Fruit fly (Drosophila melanogaster): ENCODE data around the gene Lgr4.
"Not testable (repeated sequence)": the region's sequence is repeated elsewhere in the genome, so short reads cannot be mapped to it uniquely, and the experiment has no call there.

The Lgr4 gene

DNA sequence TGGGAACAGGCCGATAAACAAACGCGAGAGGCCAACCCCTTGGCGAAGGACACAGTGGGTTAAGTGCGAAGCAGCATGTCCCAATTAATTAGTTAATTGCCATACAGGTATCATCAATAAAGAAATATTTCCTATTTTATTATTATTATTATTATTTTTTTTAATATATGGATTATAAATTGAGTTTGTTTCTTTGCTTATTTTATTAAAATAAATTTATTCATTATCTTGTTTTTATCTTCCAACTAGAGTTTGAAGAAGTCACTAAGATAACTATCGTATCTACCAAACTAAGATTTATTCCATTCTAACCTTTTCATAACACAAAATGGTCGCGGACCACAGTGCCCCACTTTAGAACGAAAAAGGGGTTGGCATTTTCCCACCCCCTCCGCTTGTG lies 19.1 kb upstream of the Lgr4 start:
- no peak for TF ChIP-seq psq (optimal IDR thresholded peaks at IDR 0.05)
- no peak for TF ChIP-seq EcR (GFP tag; optimal IDR thresholded peaks at IDR 0.05)
- no peak for TF ChIP-seq CG8478 (optimal IDR thresholded peaks at IDR 0.05)
- no peak for TF ChIP-seq Dll (optimal IDR thresholded peaks at IDR 0.05)
- TF ChIP-seq pan (optimal IDR thresholded peaks at IDR 0.05), result no peak
- TF ChIP-seq usp (GFP tag; optimal IDR thresholded peaks at IDR 0.05), result no peak

DNA sequence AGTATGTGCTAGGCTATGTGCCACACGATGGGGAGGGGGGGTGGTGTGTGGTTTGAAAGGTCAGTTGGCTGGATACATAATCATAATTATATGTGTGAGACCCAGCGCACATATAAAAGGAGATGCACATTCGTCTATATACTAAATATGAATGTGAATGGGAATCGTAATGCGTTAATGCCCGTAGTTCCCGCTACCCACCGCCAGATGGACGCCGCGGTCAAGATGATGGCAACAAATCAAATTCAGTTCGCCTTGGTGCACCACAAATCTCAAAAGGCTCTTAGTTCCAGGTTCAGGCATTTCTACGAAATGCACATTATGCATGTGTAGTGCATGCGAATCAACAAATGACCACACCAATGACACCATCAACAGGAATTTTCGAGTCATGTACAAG lies 15.8 kb upstream of the Lgr4 start:
- TF ChIP-seq Dll (optimal IDR thresholded peaks at IDR 0.05), result no peak
- TF ChIP-seq EcR (GFP tag; optimal IDR thresholded peaks at IDR 0.05), result no peak
- no peak for TF ChIP-seq psq (optimal IDR thresholded peaks at IDR 0.05)
- no peak for TF ChIP-seq usp (GFP tag; optimal IDR thresholded peaks at IDR 0.05)
- TF ChIP-seq pan (optimal IDR thresholded peaks at IDR 0.05), result no peak
- no peak for TF ChIP-seq CG8478 (optimal IDR thresholded peaks at IDR 0.05)

DNA sequence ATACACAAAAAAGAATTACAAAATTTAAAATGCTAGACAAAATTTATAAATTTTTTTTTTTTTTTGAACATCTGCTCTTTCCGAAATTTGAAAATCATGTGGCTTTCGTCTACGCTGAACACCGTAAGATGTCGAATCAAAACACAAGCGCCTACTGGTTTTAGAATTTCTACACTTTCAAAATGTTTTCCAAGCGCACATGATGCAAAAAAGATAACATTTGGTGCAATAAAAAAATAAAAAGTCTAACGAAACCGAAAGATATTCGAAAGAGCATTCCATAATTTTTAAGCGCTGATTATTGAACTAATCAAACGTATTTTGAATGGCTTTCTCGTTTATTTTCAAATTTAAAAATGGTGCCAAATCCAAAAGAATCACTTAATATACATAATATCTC lies 13.2 kb upstream of the Lgr4 start, which contains the start of gene CG44437:
Gene CG44437, minus strand, starts transcription at position 101 of the 400 bp plus-strand sequence.
- no peak for TF ChIP-seq Dll (optimal IDR thresholded peaks at IDR 0.05)
- no peak for TF ChIP-seq psq (optimal IDR thresholded peaks at IDR 0.05)
- no peak for TF ChIP-seq CG8478 (optimal IDR thresholded peaks at IDR 0.05)
- no peak for TF ChIP-seq EcR (GFP tag; optimal IDR thresholded peaks at IDR 0.05)
- no peak for TF ChIP-seq pan (optimal IDR thresholded peaks at IDR 0.05)
- TF ChIP-seq usp (GFP tag; optimal IDR thresholded peaks at IDR 0.05), result no peak

DNA sequence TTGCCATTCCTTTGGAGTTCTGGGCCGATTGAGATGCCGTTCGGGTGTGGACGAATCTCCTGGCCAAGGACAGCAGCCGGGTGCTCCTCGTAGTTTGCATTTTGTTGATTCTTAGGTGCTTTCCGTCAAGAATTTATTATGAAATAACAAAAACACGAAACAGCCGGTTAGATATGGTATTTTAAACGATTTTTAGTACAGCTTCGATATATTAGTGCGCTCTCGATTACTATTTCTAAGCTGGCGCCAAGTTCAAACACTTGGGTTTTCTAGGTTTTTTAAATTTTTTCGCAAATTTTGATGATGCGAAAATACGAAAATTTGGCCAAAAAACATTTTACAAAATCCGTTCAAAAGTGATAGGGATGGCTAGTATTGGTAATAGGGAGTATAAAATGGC lies 5.3 kb upstream of the Lgr4 start, which contains the start of gene Coq5:
Gene Coq5, minus strand, starts transcription at position 303 of the 400 bp plus-strand sequence.
- TF ChIP-seq CG8478 (optimal IDR thresholded peaks at IDR 0.05) (no peak), Dll (optimal IDR thresholded peaks at IDR 0.05) (no peak), psq (optimal IDR thresholded peaks at IDR 0.05) (no peak), pan (optimal IDR thresholded peaks at IDR 0.05) (no peak), usp (GFP tag; optimal IDR thresholded peaks at IDR 0.05) (no peak), EcR (GFP tag; optimal IDR thresholded peaks at IDR 0.05) (no peak)

DNA sequence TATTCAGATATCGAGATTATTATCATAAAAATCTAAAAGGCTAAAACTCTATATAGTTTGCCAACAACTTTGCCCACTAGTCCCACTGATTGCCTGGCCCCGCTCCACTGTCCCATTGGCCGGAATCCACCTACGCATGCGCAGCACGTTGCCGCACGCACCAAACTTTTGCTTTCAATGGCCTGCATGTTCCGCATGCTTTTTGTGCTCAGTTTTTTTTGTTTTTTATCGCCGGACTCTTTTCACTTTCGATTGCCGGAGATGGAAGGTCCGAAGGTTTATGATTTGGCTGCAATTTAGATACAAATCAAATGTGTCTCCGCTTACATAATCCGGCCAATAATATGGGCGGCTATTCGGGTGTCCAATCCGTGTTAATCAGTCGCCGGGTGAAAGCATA lies 3.3 kb upstream of the Lgr4 start:
- TF ChIP-seq Dll (optimal IDR thresholded peaks at IDR 0.05) (no peak), usp (GFP tag; optimal IDR thresholded peaks at IDR 0.05) (no peak), pan (optimal IDR thresholded peaks at IDR 0.05) (no peak), EcR (GFP tag; optimal IDR thresholded peaks at IDR 0.05) (no peak), psq (optimal IDR thresholded peaks at IDR 0.05) (no peak), CG8478 (optimal IDR thresholded peaks at IDR 0.05) (no peak)

DNA sequence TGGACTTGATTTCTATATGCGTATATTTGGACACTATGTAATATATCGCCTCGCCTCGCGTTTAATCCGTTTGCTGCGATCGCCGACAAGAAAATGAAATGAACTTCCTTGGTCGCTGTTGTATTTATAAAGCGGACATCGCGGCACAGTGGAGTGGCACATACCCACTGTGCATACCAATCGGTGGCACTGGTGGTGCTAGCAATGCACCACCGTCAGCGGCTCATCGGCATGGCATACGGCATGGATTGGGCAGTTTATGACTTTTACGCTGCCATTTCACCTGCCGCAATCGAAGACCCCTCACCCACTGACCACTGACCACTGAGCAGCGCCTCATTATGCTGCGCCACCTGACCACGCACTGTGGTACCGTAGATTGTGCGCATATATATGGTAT lies 2.8 kb upstream of the Lgr4 start, which contains the start of gene CG12723:
Gene CG12723, minus strand, starts transcription at position 101 of the 400 bp plus-strand sequence.
- no peak for TF ChIP-seq pan (optimal IDR thresholded peaks at IDR 0.05)
- TF ChIP-seq CG8478 (optimal IDR thresholded peaks at IDR 0.05), result no peak
- no peak for TF ChIP-seq psq (optimal IDR thresholded peaks at IDR 0.05)
- no peak for TF ChIP-seq usp (GFP tag; optimal IDR thresholded peaks at IDR 0.05)
- TF ChIP-seq EcR (GFP tag; optimal IDR thresholded peaks at IDR 0.05), result no peak
- TF ChIP-seq Dll (optimal IDR thresholded peaks at IDR 0.05), result no peak

DNA sequence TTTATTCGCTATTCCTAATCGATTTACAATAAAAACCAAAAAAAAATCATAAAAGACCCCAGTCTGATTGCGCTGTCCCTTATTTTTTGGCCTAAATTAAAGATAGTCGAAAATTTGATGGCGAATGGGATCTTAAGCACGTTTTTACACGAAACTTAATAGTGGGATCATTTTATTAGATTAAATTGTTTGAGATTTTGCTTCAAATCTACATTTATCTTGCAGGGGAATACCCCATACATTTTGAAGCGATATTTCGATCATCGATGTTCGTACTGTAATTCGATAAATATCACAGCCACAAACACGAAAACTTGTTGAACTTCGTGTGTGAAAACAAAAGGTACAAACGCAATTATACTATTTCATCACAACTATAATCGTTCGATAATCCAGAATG lies 4.8 kb downstream of the Lgr4 start, which contains the start of gene CG32641:
Gene CG32641, plus strand, starts transcription at position 301 of the 400 bp plus-strand sequence.
- not testable (repeated sequence) for TF ChIP-seq Dll (optimal IDR thresholded peaks at IDR 0.05); EcR (GFP tag; optimal IDR thresholded peaks at IDR 0.05); usp (GFP tag; optimal IDR thresholded peaks at IDR 0.05)

DNA sequence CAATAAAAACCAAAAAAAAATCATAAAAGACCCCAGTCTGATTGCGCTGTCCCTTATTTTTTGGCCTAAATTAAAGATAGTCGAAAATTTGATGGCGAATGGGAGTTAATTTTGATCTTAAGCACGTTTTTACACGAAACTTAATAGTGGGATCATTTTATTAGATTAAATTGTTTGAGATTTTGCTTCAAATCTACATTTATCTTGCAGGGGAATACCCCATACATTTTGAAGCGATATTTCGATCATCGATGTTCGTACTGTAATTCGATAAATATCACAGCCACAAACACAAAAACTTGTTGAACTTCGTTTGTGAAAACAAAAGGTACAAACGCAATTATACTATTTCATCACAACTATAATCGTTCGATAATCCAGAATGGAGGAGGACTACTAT lies 11.2 kb downstream of the Lgr4 start, which contains the start of gene CG32640:
Gene CG32640, plus strand, starts transcription at position 286 of the 400 bp plus-strand sequence.
- TF ChIP-seq psq (optimal IDR thresholded peaks at IDR 0.05); Dll (optimal IDR thresholded peaks at IDR 0.05); usp (GFP tag; optimal IDR thresholded peaks at IDR 0.05): not testable (repeated sequence)

DNA sequence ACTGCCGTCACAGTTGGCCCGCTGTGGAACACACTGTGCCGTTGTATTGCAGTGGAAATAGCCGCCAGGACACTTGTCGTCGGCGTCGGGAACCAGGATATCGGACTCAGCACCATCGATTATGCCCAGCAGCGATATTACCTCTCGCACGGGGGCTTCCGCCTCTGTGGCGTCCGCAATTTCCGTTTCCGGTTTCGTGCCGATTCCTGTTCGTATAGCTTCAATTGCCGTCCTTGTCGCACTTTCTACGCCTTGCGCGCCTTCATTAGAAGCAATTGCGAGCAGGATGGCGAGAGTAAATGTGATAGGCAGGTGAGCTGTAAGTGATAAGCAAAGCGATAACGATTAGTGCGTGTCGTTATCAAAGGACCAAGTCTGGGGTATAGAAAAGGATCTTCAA lies 16.1 kb downstream of the Lgr4 start:
- TF ChIP-seq CG8478 (optimal IDR thresholded peaks at IDR 0.05) (no peak), usp (GFP tag; optimal IDR thresholded peaks at IDR 0.05) (no peak), psq (optimal IDR thresholded peaks at IDR 0.05) (no peak), Dll (optimal IDR thresholded peaks at IDR 0.05) (no peak), pan (optimal IDR thresholded peaks at IDR 0.05) (no peak), EcR (GFP tag; optimal IDR thresholded peaks at IDR 0.05) (no peak)

DNA sequence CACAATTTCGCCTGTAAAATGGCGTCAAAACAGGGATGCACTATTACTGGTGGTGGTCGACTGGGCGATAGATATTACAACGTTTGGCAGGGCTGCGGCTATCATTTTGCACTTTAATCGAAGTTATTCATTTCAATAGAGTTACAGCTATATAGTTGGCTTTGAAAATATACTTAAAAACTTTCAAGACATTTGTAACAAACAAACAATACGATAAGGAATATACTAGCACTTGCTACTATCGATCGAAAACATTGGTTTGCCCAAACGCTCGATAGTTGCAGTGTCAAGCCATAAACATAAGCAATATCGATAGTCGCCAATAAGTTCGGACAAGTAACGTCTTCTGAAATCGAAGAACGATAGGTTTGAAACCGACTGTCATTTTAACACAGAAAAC lies 29.5 kb downstream of the Lgr4 start, which contains the start of the genes Bap60 and CG12096:
Gene Bap60, minus strand, starts transcription at position 28 of the 400 bp plus-strand sequence.
Gene CG12096, plus strand, starts transcription at position 124 of the 400 bp plus-strand sequence.
- TF ChIP-seq Dll (optimal IDR thresholded peaks at IDR 0.05), result no peak
- TF ChIP-seq EcR (GFP tag; optimal IDR thresholded peaks at IDR 0.05), result no peak
- no peak for TF ChIP-seq pan (optimal IDR thresholded peaks at IDR 0.05)
- TF ChIP-seq usp (GFP tag; optimal IDR thresholded peaks at IDR 0.05), result no peak
- TF ChIP-seq psq (optimal IDR thresholded peaks at IDR 0.05), result no peak
- no peak for TF ChIP-seq CG8478 (optimal IDR thresholded peaks at IDR 0.05)

DNA sequence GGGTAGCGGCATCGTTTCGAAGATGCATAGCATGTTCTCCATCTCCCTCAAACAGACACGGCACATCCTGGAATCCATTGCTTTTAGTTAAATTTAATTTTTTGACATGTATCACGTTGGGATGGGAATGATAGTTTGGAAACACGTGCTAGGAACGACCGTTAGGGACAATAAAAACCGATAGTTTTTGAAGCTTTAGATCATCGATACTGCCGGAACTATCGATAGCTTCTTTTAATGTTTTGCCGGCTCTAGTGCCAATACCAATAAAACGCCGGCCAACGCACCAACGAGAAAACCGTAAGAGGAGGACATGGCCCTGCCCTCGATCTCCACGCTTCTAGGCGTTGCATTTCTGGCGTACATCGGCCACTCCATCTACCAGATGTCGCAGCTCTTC lies 34.2 kb downstream of the Lgr4 start, which contains the start of the genes CG4318 and CG4332:
Gene CG4318, minus strand, starts transcription at position 142 of the 400 bp plus-strand sequence.
Gene CG4332, plus strand, starts transcription at position 256 of the 400 bp plus-strand sequence.
- TF ChIP-seq CG8478 (optimal IDR thresholded peaks at IDR 0.05), result no peak
- TF ChIP-seq usp (GFP tag; optimal IDR thresholded peaks at IDR 0.05), result no peak
- no peak for TF ChIP-seq EcR (GFP tag; optimal IDR thresholded peaks at IDR 0.05)
- no peak for TF ChIP-seq psq (optimal IDR thresholded peaks at IDR 0.05)
- no peak for TF ChIP-seq pan (optimal IDR thresholded peaks at IDR 0.05)
- TF ChIP-seq Dll (optimal IDR thresholded peaks at IDR 0.05), result no peak

DNA sequence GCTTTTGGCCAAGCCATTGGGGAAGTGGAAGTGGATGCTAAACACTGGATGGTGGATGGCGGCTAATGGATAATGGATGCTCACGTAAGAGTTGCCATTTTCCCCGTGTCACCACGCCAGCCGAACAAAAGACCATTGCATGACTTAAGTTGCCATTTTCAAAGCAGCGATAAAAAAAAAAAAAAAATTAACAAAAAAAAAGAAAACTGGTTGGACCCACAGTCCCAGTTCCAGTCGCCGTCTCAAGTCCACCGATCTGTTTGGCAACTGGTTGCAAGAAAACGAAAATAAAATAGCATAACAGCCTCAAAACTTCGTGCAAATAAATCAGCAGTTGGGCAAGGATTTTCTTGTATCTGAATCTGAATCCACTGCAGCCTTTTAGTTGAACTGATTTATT lies 39.9 kb downstream of the Lgr4 start:
- no peak for TF ChIP-seq psq (optimal IDR thresholded peaks at IDR 0.05)
- TF ChIP-seq EcR (GFP tag; optimal IDR thresholded peaks at IDR 0.05), result no peak
- TF ChIP-seq usp (GFP tag; optimal IDR thresholded peaks at IDR 0.05), result no peak
- TF ChIP-seq CG8478 (optimal IDR thresholded peaks at IDR 0.05), result no peak
- no peak for TF ChIP-seq Dll (optimal IDR thresholded peaks at IDR 0.05)
- TF ChIP-seq pan (optimal IDR thresholded peaks at IDR 0.05), result no peak
